Fruit fly (Drosophila melanogaster) whole organism, embryonic: ENCODE results near the gene Cyp12a4.

Source experiments
- Ada2b ChIP-seq: fragments of 200-800 bp; sonication (Bioruptor generic); IDR thresholded peaks from 2 replicates; pipeline ENCODE4 v1.3.6; 2022; ENCODE audit warnings: missing biosample characterization, missing genetic modification characterization
- Antp ChIP-seq: fragments of 200-800 bp; sonication (Bioruptor generic); optimal IDR thresholded peaks from 3 replicates; lab custom pipeline; 2016; ENCODE audit warnings: missing biosample characterization, missing genetic modification characterization
- CG10959 ChIP-seq: fragments of 200-800 bp; sonication (Bioruptor generic); IDR thresholded peaks from 2 replicates; pipeline ENCODE4 v1.3.6; 2022; ENCODE audit warnings: missing biosample characterization, missing genetic modification characterization
- CG11247 ChIP-seq: fragments of 200-800 bp; sonication (Bioruptor generic); IDR thresholded peaks from 2 replicates; pipeline ENCODE4 v1.3.6; 2022; ENCODE audit warnings: missing biosample characterization, missing genetic modification characterization
- CG11504 ChIP-seq: fragments of 200-800 bp; sonication (Bioruptor generic); optimal IDR thresholded peaks from 3 replicates; lab custom pipeline; 2019; ENCODE audit warnings: missing biosample characterization, mild to moderate bottlenecking, missing genetic modification characterization, moderate library complexity
- CG12104 ChIP-seq: fragments of 200-800 bp; sonication (Bioruptor generic); optimal IDR thresholded peaks from 3 replicates; lab custom pipeline; 2016; ENCODE audit warnings: missing biosample characterization, missing genetic modification characterization
- CG14014 ChIP-seq: fragments of 200-800 bp; sonication (Bioruptor generic); IDR thresholded peaks from 2 replicates; pipeline ENCODE4 v1.3.6; 2022; ENCODE audit warnings: missing biosample characterization, missing genetic modification characterization
- CG17328 ChIP-seq: fragments of 200-800 bp; sonication (Bioruptor generic); IDR thresholded peaks from 2 replicates; pipeline ENCODE4 v1.3.6; 2022; ENCODE audit warnings: missing biosample characterization, missing genetic modification characterization
- CG1832 ChIP-seq: fragments of 200-800 bp; sonication (Bioruptor generic); optimal IDR thresholded peaks from 2 replicates; lab custom pipeline; 2017; ENCODE audit warnings: missing biosample characterization, mild to moderate bottlenecking, missing genetic modification characterization, inconsistent platforms
- CG31388 ChIP-seq: fragments of 200-800 bp; sonication (Bioruptor generic); optimal IDR thresholded peaks from 2 replicates; lab custom pipeline; 2016; ENCODE audit warnings: missing biosample characterization, missing genetic modification characterization
- CG4404 ChIP-seq: fragments of 200-800 bp; sonication (Bioruptor generic); IDR thresholded peaks from 2 replicates; pipeline ENCODE4 v1.3.6; 2022; ENCODE audit warnings: missing biosample characterization, missing genetic modification characterization
- CG4730 ChIP-seq: fragments of 200-800 bp; sonication (Bioruptor generic); IDR thresholded peaks from 2 replicates; pipeline ENCODE4 v1.3.6; 2022; ENCODE audit warnings: missing biosample characterization, missing genetic modification characterization
- CG5245 ChIP-seq: fragments of 200-800 bp; sonication (Bioruptor generic); optimal IDR thresholded peaks from 3 replicates; lab custom pipeline; 2016; ENCODE audit warnings: missing biosample characterization, missing genetic modification characterization
- CG6689 ChIP-seq: fragments of 200-800 bp; sonication (Bioruptor generic); IDR thresholded peaks from 2 replicates; pipeline ENCODE4 v1.3.6; 2022; ENCODE audit warnings: missing biosample characterization, missing genetic modification characterization
- CG8290 ChIP-seq, 3 experiments: fragments of 200-800 bp; sonication (Bioruptor generic); optimal IDR thresholded peaks; 2 replicates each; lab custom pipeline; 2016 to 2019; ENCODE audit warnings: missing biosample characterization in 3 of 3, missing genetic modification characterization in 3 of 3, mild to moderate bottlenecking in 2 of 3, moderate library complexity in 1 of 3
- D19B ChIP-seq: fragments of 200-800 bp; sonication (Bioruptor generic); optimal IDR thresholded peaks from 2 replicates; lab custom pipeline; 2017; ENCODE audit warnings: missing biosample characterization, mild to moderate bottlenecking, missing genetic modification characterization
- Drgx ChIP-seq: fragments of 200-800 bp; sonication (Bioruptor generic); IDR thresholded peaks from 2 replicates; pipeline ENCODE4 v1.3.6; 2022; ENCODE audit warnings: missing biosample characterization, missing genetic modification characterization
- E2f1 ChIP-seq: fragments of 200-800 bp; sonication (Bioruptor generic); IDR thresholded peaks from 2 replicates; pipeline ENCODE4 v1.3.6; 2022; ENCODE audit warnings: missing biosample characterization, missing genetic modification characterization
- GATAe ChIP-seq: fragments of 200-800 bp; sonication (Bioruptor generic); conservative IDR thresholded peaks from 2 replicates; pipeline ENCODE4 v1.3.6; 2022; ENCODE audit warnings: missing biosample characterization, missing genetic modification characterization
- H2.0 ChIP-seq: fragments of 200-800 bp; sonication (Bioruptor generic); IDR thresholded peaks from 2 replicates; pipeline ENCODE4 v1.3.6; 2022; ENCODE audit warnings: missing biosample characterization, missing genetic modification characterization
- Hey ChIP-seq: fragments of 200-800 bp; sonication (Bioruptor generic); optimal IDR thresholded peaks from 3 replicates; lab custom pipeline; 2018; ENCODE audit warnings: missing biosample characterization, mild to moderate bottlenecking, missing genetic modification characterization
- NFAT ChIP-seq: fragments of 200-800 bp; sonication (Bioruptor generic); IDR thresholded peaks from 2 replicates; pipeline ENCODE4 v1.3.6; 2022; ENCODE audit warnings: missing biosample characterization, missing genetic modification characterization
- Ptx1 ChIP-seq: fragments of 200-800 bp; sonication (Bioruptor generic); IDR thresholded peaks from 2 replicates; pipeline ENCODE4 v1.3.6; 2022; ENCODE audit warnings: missing biosample characterization, missing genetic modification characterization
- Side ChIP-seq: fragments of 200-800 bp; sonication (Bioruptor generic); optimal IDR thresholded peaks from 2 replicates; lab custom pipeline; 2016; ENCODE audit warnings: missing biosample characterization, missing genetic modification characterization
- Spps ChIP-seq: fragments of 200-800 bp; sonication (Bioruptor generic); optimal IDR thresholded peaks from 2 replicates; lab custom pipeline; 2018; ENCODE audit warnings: missing biosample characterization, mild to moderate bottlenecking, missing genetic modification characterization
- ab ChIP-seq: fragments of 200-800 bp; sonication (Bioruptor generic); optimal IDR thresholded peaks from 2 replicates; lab custom pipeline; 2016; ENCODE audit warnings: missing biosample characterization, missing genetic modification characterization
- ase ChIP-seq: fragments of 200-800 bp; sonication (Bioruptor generic); IDR thresholded peaks from 3 replicates; pipeline ENCODE4 v1.3.6; 2022; ENCODE audit warnings: missing biosample characterization, missing genetic modification characterization
- az2 ChIP-seq: fragments of 200-800 bp; sonication (Bioruptor generic); optimal IDR thresholded peaks from 3 replicates; lab custom pipeline; 2016; ENCODE audit warnings: missing biosample characterization, missing genetic modification characterization
- croc ChIP-seq: fragments of 200-800 bp; sonication (Bioruptor generic); conservative IDR thresholded peaks from 3 replicates; pipeline ENCODE4 v1.3.6; 2022; ENCODE audit warnings: missing biosample characterization, missing genetic modification characterization
- cwo ChIP-seq: fragments of 200-800 bp; sonication (Bioruptor generic); optimal IDR thresholded peaks from 3 replicates; lab custom pipeline; 2017; ENCODE audit warnings: missing biosample characterization, missing genetic modification characterization, mild to moderate bottlenecking, moderate library complexity, missing genetic modification reagents
- da ChIP-seq: fragments of 200-800 bp; sonication (Bioruptor generic); optimal IDR thresholded peaks from 2 replicates; lab custom pipeline; 2016; ENCODE audit warnings: missing biosample characterization, missing genetic modification characterization
- gce ChIP-seq: fragments of 200-800 bp; sonication (Bioruptor generic); IDR thresholded peaks from 3 replicates; pipeline ENCODE4 v1.3.6; 2022; ENCODE audit warnings: missing biosample characterization, missing genetic modification characterization
- insv ChIP-seq, 2 experiments: fragments of 200-800 bp; sonication (Bioruptor generic); optimal IDR thresholded peaks; 3 replicates each; lab custom pipeline; 2016 to 2018; ENCODE audit warnings: missing biosample characterization in 2 of 2, missing genetic modification characterization in 2 of 2
- lbe ChIP-seq: fragments of 200-800 bp; sonication (Bioruptor generic); optimal IDR thresholded peaks from 2 replicates; lab custom pipeline; 2016; ENCODE audit warnings: missing biosample characterization, mild to moderate bottlenecking, missing genetic modification characterization
- lov ChIP-seq, 2 experiments: fragments of 200-800 bp in 1 of 2; fragments of >200 bp in 1 of 2; sonication (Bioruptor generic) in 1 of 2; IDR thresholded peaks in 1 of 2; optimal IDR thresholded peaks in 1 of 2; 2 replicates in 1 of 2; 3 replicates in 1 of 2; pipeline versions ENCODE4 v1.3.6 to Lab custom; 2017 to 2022; ENCODE audit warnings: missing biosample characterization in 1 of 2, missing genetic modification characterization in 1 of 2
- nmo ChIP-seq: fragments of 200-800 bp; sonication (Bioruptor generic); optimal IDR thresholded peaks from 2 replicates; lab custom pipeline; 2018; ENCODE audit warnings: missing biosample characterization, mild to moderate bottlenecking, missing genetic modification characterization, moderate library complexity
- odd ChIP-seq: fragments of 200-800 bp; sonication (Bioruptor generic); optimal IDR thresholded peaks from 2 replicates; lab custom pipeline; 2017; ENCODE audit warnings: missing biosample characterization, mild to moderate bottlenecking, missing genetic modification characterization
- otp ChIP-seq: fragments of 200-800 bp; sonication (Bioruptor generic); IDR thresholded peaks from 3 replicates; pipeline ENCODE4, ENCODE4 v1.3.6; 2022; ENCODE audit warnings: missing biosample characterization, missing genetic modification characterization
- pan ChIP-seq, 4 experiments: fragments of >200 bp in 3 of 4; fragments of 200-800 bp in 1 of 4; sonication (Bioruptor generic) in 1 of 4; optimal IDR thresholded peaks in 3 of 4; IDR thresholded peaks in 1 of 4; 2 replicates each; pipeline versions ENCODE4 v1.3.6 to Lab custom; 2017 to 2022; ENCODE audit warnings: missing biosample characterization in 2 of 4, missing genetic modification characterization in 2 of 4, mixed read lengths in 1 of 4
- repo ChIP-seq: fragments of 200-800 bp; sonication (Bioruptor generic); optimal IDR thresholded peaks from 2 replicates; lab custom pipeline; 2016; ENCODE audit warnings: missing biosample characterization, missing genetic modification characterization
- rib ChIP-seq: fragments of 200-800 bp; sonication (Bioruptor generic); IDR thresholded peaks from 2 replicates; pipeline ENCODE4 v1.3.6; 2022; ENCODE audit warnings: missing biosample characterization, missing genetic modification characterization
- sens ChIP-seq: fragments of 200-800 bp; sonication (Bioruptor generic); peaks from one replicate; lab custom pipeline; 2016; ENCODE audit warnings: missing biosample characterization, missing genetic modification characterization
- sim ChIP-seq: fragments of 200-800 bp; sonication (Bioruptor generic); IDR thresholded peaks from 2 replicates; pipeline ENCODE4 v1.3.6; 2022; ENCODE audit warnings: missing biosample characterization, missing genetic modification characterization
- ssp ChIP-seq: fragments of 200-800 bp; sonication (Bioruptor generic); IDR thresholded peaks from 2 replicates; pipeline ENCODE4 v1.3.6; 2022; ENCODE audit warnings: missing biosample characterization, missing genetic modification characterization
- sug ChIP-seq: fragments of 200-800 bp; optimal IDR thresholded peaks from 2 replicates; lab custom pipeline; 2019; ENCODE audit warnings: missing biosample characterization, mild to moderate bottlenecking, missing genetic modification characterization, moderate library complexity
- tio ChIP-seq: fragments of 200-800 bp; sonication (Bioruptor generic); optimal IDR thresholded peaks from 2 replicates; lab custom pipeline; 2017; ENCODE audit warnings: missing biosample characterization, missing genetic modification characterization, inconsistent platforms
- vnd ChIP-seq: fragments of 200-800 bp; sonication (Bioruptor generic); IDR thresholded peaks from 3 replicates; pipeline ENCODE4 v1.3.6; 2022; ENCODE audit warnings: missing biosample characterization, missing genetic modification characterization; ENCODE audit not compliant: partially characterized antibody
- zfh1 ChIP-seq: fragments of 200-800 bp; sonication (Bioruptor generic); IDR thresholded peaks from 3 replicates; pipeline ENCODE4 v1.3.6; 2022; ENCODE audit warnings: missing biosample characterization, missing genetic modification characterization

The Cyp12a4 gene

DNA sequence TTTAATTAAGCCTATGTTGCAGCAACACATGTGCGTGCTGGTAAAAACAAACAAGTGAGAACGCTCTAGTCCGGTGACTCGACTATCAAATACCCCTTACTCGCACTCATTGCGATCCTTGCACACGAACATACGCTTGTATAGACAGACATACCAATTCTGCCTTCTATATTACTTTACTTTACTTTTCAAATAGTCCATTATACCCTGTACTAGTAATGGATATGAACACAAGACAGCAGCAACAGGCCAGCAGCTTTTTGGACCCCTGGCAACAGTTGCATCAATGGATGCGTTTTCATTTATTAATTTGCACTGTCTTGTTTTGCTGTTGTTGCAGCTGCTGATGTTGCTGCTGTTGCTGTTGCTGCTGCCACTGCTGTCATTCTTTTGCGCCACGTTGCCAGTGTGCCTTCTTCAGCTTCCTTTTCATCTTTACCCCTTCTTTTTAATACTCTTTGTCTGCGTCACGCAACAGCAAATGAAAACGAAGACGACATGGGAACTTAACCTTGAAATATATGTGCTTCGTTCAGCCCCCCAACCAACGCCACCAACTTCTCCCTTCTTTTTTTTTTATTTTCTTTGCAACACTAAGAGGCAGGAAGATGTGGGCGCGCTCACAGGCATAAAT lies 16.3 kb upstream of the Cyp12a4 start (continued):
- TF ChIP-seq ab (GFP tag; lab: Kevin White, UChicago) (peak; percentile 27), CG12104 (GFP tag; lab: Kevin White, UChicago) (no peak), CG4730 (GFP tag; lab: Robert Waterston, UW) (peak; percentile 59), E2f1 (0 out of 2 replicates have a peak, but pooled peaks have one; percentile 10), sim (GFP tag; lab: Robert Waterston, UW) (no peak; the same call in 1 of the 2 replicates), otp (GFP tag; lab: Robert Waterston, UW) (peak; percentile 61; the same call in 1 of the 3 replicates), Side (GFP tag; lab: Kevin White, UChicago) (no peak), odd (no peak), Drgx (GFP tag; lab: Robert Waterston, UW) (peak; percentile 89), zfh1 (peak; percentile 66), NFAT (no peak), CG10959 (GFP tag; lab: Robert Waterston, UW) (peak; percentile 52; the same call in 1 of the 2 replicates), CG11504 (tag; lab: Kevin White, UChicago) (peak; percentile 66), rib (no peak), lbe (peak; percentile 32), ase (GFP tag; lab: Robert Waterston, UW) (peak; percentile 60; the same call in 1 of the 3 replicates), sug (tag; lab: Kevin White, UChicago) (no peak), pan (optimal IDR thresholded peaks at IDR 0.05; lab: Kevin White, UChicago) (no peak), pan (GFP tag; optimal IDR thresholded peaks at IDR 0.05 in 1 of 2, IDR thresholded peaks at IDR 0.05 in 1 of 2) (peak in 1 of 2 experiments; percentile 49), GATAe (GFP tag; lab: Robert Waterston, UW) (no peak), D19B (GFP tag; lab: Kevin White, UChicago) (peak; percentile 26), da (GFP tag; lab: Kevin White, UChicago) (no peak), vnd (GFP tag; lab: Robert Waterston, UW) (no peak), CG4404 (GFP tag; lab: Robert Waterston, UW) (0 out of 2 replicates have a peak, but pooled peaks have one; percentile 30), Antp (peak; percentile 29), CG17328 (peak; percentile 69), CG14014 (GFP tag; lab: Robert Waterston, UW) (0 out of 2 replicates have a peak, but pooled peaks have one; percentile 29), cwo (GFP tag; lab: Kevin White, UChicago) (no peak), croc (0 out of 3 replicates have a peak, but pooled peaks have one; percentile 44), CG31388 (GFP tag; lab: Kevin White, UChicago) (no peak), az2 (GFP tag; lab: Kevin White, UChicago) (peak; percentile 22), Hey (tag; lab: Kevin White, UChicago) (no peak), Ptx1 (GFP tag; lab: Robert Waterston, UW) (peak; percentile 67), CG6689 (peak; percentile 62), Spps (tag; lab: Kevin White, UChicago) (no peak), sens (GFP tag; lab: Kevin White, UChicago) (no peak), CG1832 (no peak), nmo (GFP tag; lab: Kevin White, UChicago) (peak; percentile 35), CG8290 (GFP tag; optimal IDR thresholded peaks at IDR 0.05; lab: Kevin White, UChicago) (no peak), CG8290 (tag; optimal IDR thresholded peaks at IDR 0.05; lab: Kevin White, UChicago) (no peak), CG11247 (no peak; the same call in 1 of the 2 replicates), repo (GFP tag; lab: Kevin White, UChicago) (peak; percentile 11), insv (GFP tag; optimal IDR thresholded peaks at IDR 0.05; lab: Kevin White, UChicago) (no peak), H2.0 (GFP tag; lab: Robert Waterston, UW) (peak; percentile 57; the same call in 1 of the 2 replicates), ssp (GFP tag; lab: Robert Waterston, UW) (peak; percentile 32; the same call in 1 of the 2 replicates), lov (optimal IDR thresholded peaks at IDR 0.05; lab: Kevin White, UChicago) (no peak), lov (GFP tag; IDR thresholded peaks at IDR 0.05; lab: Robert Waterston, UW) (0 out of 3 replicates have a peak, but pooled peaks have one; percentile 46), tio (GFP tag; lab: Kevin White, UChicago) (peak; percentile 10), gce (GFP tag; lab: Robert Waterston, UW) (0 out of 3 replicates have a peak, but pooled peaks have one; percentile 31), CG5245 (peak; percentile 6), Ada2b (0 out of 2 replicates have a peak, but pooled peaks have one; percentile 6)
